Fruit fly (Drosophila melanogaster): ENCODE results near the gene E23.

DNA sequence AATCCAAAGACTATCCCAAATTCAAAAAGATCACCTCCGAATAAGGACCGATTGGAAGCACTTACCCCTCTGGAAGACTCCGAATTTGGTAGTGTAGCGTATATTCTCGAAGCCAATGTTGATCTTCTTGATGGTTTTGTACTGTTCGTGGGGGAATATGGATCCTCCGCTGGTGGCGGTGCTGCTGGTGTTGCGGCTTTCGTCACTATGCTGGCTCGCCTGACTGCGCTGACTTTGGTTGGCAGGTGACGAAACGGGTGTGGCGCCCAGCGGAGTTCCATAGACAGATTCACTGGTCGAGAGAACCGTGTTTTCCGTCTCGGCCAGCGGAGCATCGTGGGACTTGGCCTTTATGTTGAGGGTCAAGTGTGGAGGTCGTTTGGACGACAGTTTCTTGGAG lies 53.6 kb downstream of the E23 start:
- TF ChIP-seq CG8478 (optimal IDR thresholded peaks at IDR 0.05) (no peak), CTCF (optimal IDR thresholded peaks at IDR 0.05) (no peak)
